Worm (Caenorhabditis elegans) whole organism, L2 larva: ENCODE measurements around the gene F26F4.2.

Source experiments
- C34F6.9 ChIP-seq: fragments of 150-350 bp; optimal IDR thresholded peaks from 2 replicates; lab custom pipeline; 2014; ENCODE audit warnings: missing biosample characterization, missing genetic modification characterization
- F13H6.1 ChIP-seq: sonication (generic microtip); optimal IDR thresholded peaks from 2 replicates; lab custom pipeline; 2016; ENCODE audit warnings: missing genetic modification characterization, missing compliant biosample characterization
- R02D3.7 ChIP-seq: fragments of 150-350 bp; optimal IDR thresholded peaks from 2 replicates; lab custom pipeline; 2014; ENCODE audit warnings: missing biosample characterization, missing genetic modification characterization
- Y55F3AM.14 ChIP-seq: fragments of 200-800 bp; sonication (Bioruptor generic); optimal IDR thresholded peaks from 2 replicates; lab custom pipeline; 2018; ENCODE audit warnings: mild to moderate bottlenecking, missing genetic modification characterization, missing compliant biosample characterization
- ZK546.5 ChIP-seq: sonication (generic microtip); optimal IDR thresholded peaks from 2 replicates; lab custom pipeline; 2017; ENCODE audit warnings: missing biosample characterization, missing genetic modification characterization
- alr-1 ChIP-seq: fragments of 150-350 bp; optimal IDR thresholded peaks from 2 replicates; lab custom pipeline; 2014; ENCODE audit warnings: missing biosample characterization, missing genetic modification characterization
- aly-2 ChIP-seq: fragments of 150-350 bp; optimal IDR thresholded peaks from 2 replicates; lab custom pipeline; 2014; ENCODE audit warnings: missing biosample characterization, missing genetic modification characterization
- ama-1 ChIP-seq: fragments of 150-350 bp; optimal IDR thresholded peaks from 2 replicates; lab custom pipeline; 2018; ENCODE audit warnings: inconsistent platforms
- blmp-1 ChIP-seq: sonication (generic microtip); optimal IDR thresholded peaks from 2 replicates; lab custom pipeline; 2017; ENCODE audit warnings: missing genetic modification characterization, mild to moderate bottlenecking, missing compliant biosample characterization, antibody characterized with exemption, moderate library complexity; ENCODE audit not compliant: insufficient read depth
- ceh-16 ChIP-seq: fragments of 150-350 bp; optimal IDR thresholded peaks from 2 replicates; lab custom pipeline; 2014; ENCODE audit warnings: missing biosample characterization, missing genetic modification characterization
- ceh-82 ChIP-seq: fragments of 150-350 bp; optimal IDR thresholded peaks from 2 replicates; lab custom pipeline; 2014; ENCODE audit warnings: missing biosample characterization, missing genetic modification characterization
- crh-2 ChIP-seq: sonication (generic microtip); optimal IDR thresholded peaks from 2 replicates; lab custom pipeline; 2017; ENCODE audit warnings: missing biosample characterization, missing genetic modification characterization
- dmd-4 ChIP-seq: sonication (generic microtip); optimal IDR thresholded peaks from 2 replicates; lab custom pipeline; 2017; ENCODE audit warnings: missing biosample characterization, missing genetic modification characterization
- egl-27 ChIP-seq: sonication (generic microtip); optimal IDR thresholded peaks from 3 replicates; lab custom pipeline; 2017; ENCODE audit warnings: missing biosample characterization, missing genetic modification reagents, missing genetic modification characterization
- elt-1 ChIP-seq: fragments of 150-350 bp; optimal IDR thresholded peaks from 2 replicates; lab custom pipeline; 2014; ENCODE audit warnings: missing biosample characterization, missing genetic modification characterization
- elt-3 ChIP-seq: sonication (generic microtip); optimal IDR thresholded peaks from 2 replicates; lab custom pipeline; 2017; ENCODE audit warnings: missing biosample characterization, missing genetic modification characterization
- fos-1 ChIP-seq: fragments of 150-350 bp; optimal IDR thresholded peaks from 2 replicates; lab custom pipeline; 2014; ENCODE audit warnings: missing biosample characterization, missing genetic modification characterization
- gmeb-1 ChIP-seq: fragments of 150-350 bp; optimal IDR thresholded peaks from 2 replicates; lab custom pipeline; 2014; ENCODE audit warnings: missing biosample characterization, missing genetic modification characterization
- lin-11 ChIP-seq: fragments of 150-350 bp; sonication (generic microtip); optimal IDR thresholded peaks from 2 replicates; lab custom pipeline; 2014; ENCODE audit warnings: missing biosample characterization, missing genetic modification characterization, inconsistent platforms, mixed read lengths
- lin-13 ChIP-seq: fragments of 150-350 bp; optimal IDR thresholded peaks from 2 replicates; lab custom pipeline; 2014; ENCODE audit warnings: missing biosample characterization, missing genetic modification reagents, missing genetic modification characterization
- lin-39 ChIP-seq: fragments of 150-350 bp; optimal IDR thresholded peaks from 2 replicates; lab custom pipeline; 2014; ENCODE audit warnings: missing biosample characterization, missing genetic modification reagents, missing genetic modification characterization
- lsy-2 ChIP-seq, 2 experiments: fragments of 150-350 bp in 1 of 2; sonication (generic microtip) in 1 of 2; optimal IDR thresholded peaks; 2 replicates each; lab custom pipeline; 2014 to 2017; ENCODE audit warnings: missing biosample characterization in 2 of 2, missing genetic modification characterization in 2 of 2
- mab-5 ChIP-seq: fragments of 150-350 bp; optimal IDR thresholded peaks from 2 replicates; lab custom pipeline; 2014; ENCODE audit warnings: missing biosample characterization, missing genetic modification characterization
- mbf-1 ChIP-seq: sonication (generic microtip); optimal IDR thresholded peaks from 2 replicates; lab custom pipeline; 2017; ENCODE audit warnings: missing biosample characterization, missing genetic modification characterization
- mdl-1 ChIP-seq, 2 experiments: fragments of 150-350 bp in 1 of 2; sonication (generic microtip) in 1 of 2; optimal IDR thresholded peaks; 2 replicates each; lab custom pipeline; 2017; ENCODE audit warnings: missing biosample characterization in 2 of 2, missing genetic modification characterization in 2 of 2
- nhr-10 ChIP-seq: sonication (generic microtip); optimal IDR thresholded peaks from 2 replicates; lab custom pipeline; 2017; ENCODE audit warnings: missing biosample characterization, missing genetic modification characterization
- nhr-11 ChIP-seq: fragments of 150-350 bp; optimal IDR thresholded peaks from 2 replicates; lab custom pipeline; 2014; ENCODE audit warnings: missing biosample characterization, missing genetic modification characterization
- nhr-12 ChIP-seq: fragments of 150-350 bp; optimal IDR thresholded peaks from 2 replicates; lab custom pipeline; 2014; ENCODE audit warnings: missing biosample characterization, missing genetic modification characterization
- nhr-129 ChIP-seq: fragments of 150-350 bp; optimal IDR thresholded peaks from 2 replicates; lab custom pipeline; 2014; ENCODE audit warnings: missing biosample characterization, missing genetic modification characterization
- nhr-21 ChIP-seq: fragments of 150-350 bp; optimal IDR thresholded peaks from 2 replicates; lab custom pipeline; 2014; ENCODE audit warnings: missing biosample characterization, missing genetic modification characterization
- nhr-23 ChIP-seq: fragments of 150-350 bp; optimal IDR thresholded peaks from 2 replicates; lab custom pipeline; 2014; ENCODE audit warnings: missing biosample characterization, missing genetic modification reagents, missing genetic modification characterization
- nhr-237 ChIP-seq: fragments of 150-350 bp; optimal IDR thresholded peaks from 2 replicates; lab custom pipeline; 2014; ENCODE audit warnings: missing biosample characterization, missing genetic modification characterization
- nhr-25 ChIP-seq: fragments of 150-350 bp; sonication (generic microtip); optimal IDR thresholded peaks from 3 replicates; lab custom pipeline; 2014; ENCODE audit warnings: missing biosample characterization, missing genetic modification characterization
- nhr-6 ChIP-seq: fragments of 150-350 bp; optimal IDR thresholded peaks from 2 replicates; lab custom pipeline; 2014; ENCODE audit warnings: missing biosample characterization, missing genetic modification characterization
- nhr-77 ChIP-seq: fragments of 150-350 bp; optimal IDR thresholded peaks from 2 replicates; lab custom pipeline; 2014; ENCODE audit warnings: missing biosample characterization, missing genetic modification characterization
- peb-1 ChIP-seq: fragments of 150-350 bp; optimal IDR thresholded peaks from 2 replicates; lab custom pipeline; 2014; ENCODE audit warnings: missing biosample characterization, missing genetic modification characterization
- sem-4 ChIP-seq: fragments of 150-350 bp; optimal IDR thresholded peaks from 2 replicates; lab custom pipeline; 2014; ENCODE audit warnings: missing biosample characterization, missing genetic modification reagents, missing genetic modification characterization
- skn-1 ChIP-seq: sonication (generic microtip); optimal IDR thresholded peaks from 2 replicates; lab custom pipeline; 2017; ENCODE audit warnings: missing biosample characterization, missing genetic modification characterization
- sma-3 ChIP-seq: sonication (generic microtip); optimal IDR thresholded peaks from 2 replicates; lab custom pipeline; 2016; ENCODE audit warnings: missing genetic modification reagents, missing genetic modification characterization, missing compliant biosample characterization
- sma-9 ChIP-seq, 2 experiments: fragments of 150-350 bp in 1 of 2; sonication (generic microtip) in 1 of 2; optimal IDR thresholded peaks; 2 replicates each; lab custom pipeline; 2014 to 2016; ENCODE audit warnings: missing genetic modification characterization in 2 of 2, mild to moderate bottlenecking in 1 of 2, missing biosample characterization in 1 of 2, missing compliant biosample characterization in 1 of 2, missing genetic modification reagents in 1 of 2, moderate library complexity in 1 of 2
- snpc-4 ChIP-seq: fragments of 150-350 bp; optimal IDR thresholded peaks from 2 replicates; lab custom pipeline; 2014; ENCODE audit warnings: missing biosample characterization, missing genetic modification characterization
- unc-39 ChIP-seq: fragments of 150-350 bp; optimal IDR thresholded peaks from 2 replicates; lab custom pipeline; 2014; ENCODE audit warnings: missing biosample characterization, missing genetic modification characterization
- unc-55 ChIP-seq: fragments of 150-350 bp; sonication (generic microtip); optimal IDR thresholded peaks from 3 replicates; lab custom pipeline; 2014; ENCODE audit warnings: missing biosample characterization, missing genetic modification reagents, missing genetic modification characterization
- unc-62 ChIP-seq: fragments of 150-350 bp; optimal IDR thresholded peaks from 2 replicates; lab custom pipeline; 2014; ENCODE audit warnings: missing biosample characterization, missing genetic modification reagents, missing genetic modification characterization
- zag-1 ChIP-seq: fragments of 150-350 bp; optimal IDR thresholded peaks from 2 replicates; lab custom pipeline; 2014; ENCODE audit warnings: missing biosample characterization, missing genetic modification characterization
- ztf-1 ChIP-seq: fragments of 200-800 bp; sonication (Bioruptor generic); conservative IDR thresholded peaks from 2 replicates; pipeline ENCODE4 v1.3.6; 2022; ENCODE audit warnings: missing genetic modification characterization, missing compliant biosample characterization
- ztf-11 ChIP-seq: sonication (generic microtip); optimal IDR thresholded peaks from 2 replicates; lab custom pipeline; 2017; ENCODE audit warnings: missing biosample characterization, missing genetic modification characterization
- ztf-4 ChIP-seq: fragments of 150-350 bp; optimal IDR thresholded peaks from 2 replicates; lab custom pipeline; 2014; ENCODE audit warnings: missing biosample characterization, missing genetic modification characterization

F26F4.2 gene

ce11 chrIII:4917077-4917476 lies 6.0 kb downstream of the F26F4.2 start, which contains the start of gene rars-1:
rars-1 (minus strand) TSS chrIII:4917177.
- TF ChIP-seq crh-2 (tag; lab: Kevin White, UChicago) (no peak), sem-4 (no peak), elt-3 (tag; lab: Kevin White, UChicago) (no peak), egl-27 (tag; lab: Kevin White, UChicago) (no peak), alr-1 (tag; lab: Kevin White, UChicago) (no peak), nhr-6 (no peak), nhr-12 (no peak), nhr-77 (tag; lab: Kevin White, UChicago) (no peak), nhr-129 (tag; lab: Kevin White, UChicago) (no peak), ceh-16 (tag; lab: Kevin White, UChicago) (no peak), lsy-2 (tag; optimal IDR thresholded peaks at IDR 0.05; lab: Kevin White, UChicago) (no peak), ztf-4 (no peak), skn-1 (no peak), R02D3.7 (tag; lab: Kevin White, UChicago) (no peak), fos-1 (tag; lab: Kevin White, UChicago) (no peak), sma-3 (GFP tag; lab: Kevin White, UChicago) (no peak)

ce11 chrIII:4917960-4918712 lies 7.1 kb downstream of the F26F4.2 start, which contains the start of gene rpb-8:
rpb-8 (minus strand) TSS chrIII:4918008.
- TF ChIP-seq unc-39 (no peak), sma-9 (GFP tag; optimal IDR thresholded peaks at IDR 0.05; lab: Kevin White, UChicago) (peak; percentile 13), sma-9 (tag; optimal IDR thresholded peaks at IDR 0.05; lab: Kevin White, UChicago) (no peak), R02D3.7 (tag; lab: Kevin White, UChicago) (no peak), ztf-1 (GFP tag; lab: Robert Waterston, UW) (no peak), gmeb-1 (peak; percentile 89), lin-11 (tag; lab: Kevin White, UChicago) (peak; percentile 1), ZK546.5 (tag; lab: Kevin White, UChicago) (no peak), elt-1 (tag; lab: Kevin White, UChicago) (no peak), F13H6.1 (tag; lab: Kevin White, UChicago) (peak; percentile 29), nhr-10 (no peak), nhr-77 (tag; lab: Kevin White, UChicago) (no peak), mab-5 (no peak), nhr-25 (tag; lab: Kevin White, UChicago) (peak; percentile 16), nhr-11 (tag; lab: Kevin White, UChicago) (no peak), egl-27 (tag; lab: Kevin White, UChicago) (no peak), crh-2 (tag; lab: Kevin White, UChicago) (peak; percentile 45), nhr-6 (no peak), ceh-16 (tag; lab: Kevin White, UChicago) (no peak), nhr-237 (tag; lab: Kevin White, UChicago) (no peak), alr-1 (tag; lab: Kevin White, UChicago) (no peak), ztf-4 (no peak), nhr-21 (tag; lab: Kevin White, UChicago) (peak; percentile 3), lsy-2 (tag; optimal IDR thresholded peaks at IDR 0.05; lab: Kevin White, UChicago) (peak; percentile 14 to 75), lin-39 (tag; lab: Kevin White, UChicago) (no peak), ceh-82 (no peak), aly-2 (tag; lab: Kevin White, UChicago) (no peak), skn-1 (no peak), elt-3 (tag; lab: Kevin White, UChicago) (no peak), unc-55 (GFP tag; lab: Kevin White, UChicago) (peak; percentile 90), mbf-1 (tag; lab: Kevin White, UChicago) (no peak), ztf-11 (tag; lab: Kevin White, UChicago) (no peak), nhr-129 (tag; lab: Kevin White, UChicago) (peak; percentile 55), ama-1 (peak; percentile 44), peb-1 (no peak), C34F6.9 (peak; percentile 64), lin-13 (GFP tag; lab: Kevin White, UChicago) (peak; percentile 46), mdl-1 (tag; optimal IDR thresholded peaks at IDR 0.05; lab: Kevin White, UChicago) (no peak), sem-4 (no peak), nhr-12 (no peak), zag-1 (tag; lab: Kevin White, UChicago) (no peak), Y55F3AM.14 (GFP tag; lab: Kevin White, UChicago) (no peak), snpc-4 (tag; lab: Kevin White, UChicago) (peak; percentile 13), blmp-1 (peak; percentile 18), nhr-23 (tag; lab: Kevin White, UChicago) (no peak), unc-62 (GFP tag; lab: Kevin White, UChicago) (no peak), sma-3 (GFP tag; lab: Kevin White, UChicago) (peak; percentile 18), fos-1 (tag; lab: Kevin White, UChicago) (peak; percentile 29), dmd-4 (no peak)
